Fruit fly (Drosophila melanogaster) whole organism: ENCODE measurements around the gene CG32354.

Experiments
- CG8478 ChIP-seq: fragments of >200 bp; optimal IDR thresholded peaks from 2 replicates; lab custom pipeline; 2018; ENCODE audit warnings: inconsistent platforms
- EcR ChIP-seq, 2 experiments: fragments of >200 bp; optimal IDR thresholded peaks; 2 replicates each; lab custom pipeline; 2017; ENCODE audit warnings: missing biosample characterization in 2 of 2, missing genetic modification characterization in 2 of 2, missing genetic modification reagents in 2 of 2
- pan ChIP-seq: fragments of >200 bp; optimal IDR thresholded peaks from 2 replicates; lab custom pipeline; 2017
- psq ChIP-seq: fragments of >200 bp; optimal IDR thresholded peaks from 2 replicates; lab custom pipeline; 2017
- usp ChIP-seq: fragments of >200 bp; optimal IDR thresholded peaks from 2 replicates; lab custom pipeline; 2017; ENCODE audit warnings: missing biosample characterization, missing genetic modification characterization, mixed read lengths

DNA sequence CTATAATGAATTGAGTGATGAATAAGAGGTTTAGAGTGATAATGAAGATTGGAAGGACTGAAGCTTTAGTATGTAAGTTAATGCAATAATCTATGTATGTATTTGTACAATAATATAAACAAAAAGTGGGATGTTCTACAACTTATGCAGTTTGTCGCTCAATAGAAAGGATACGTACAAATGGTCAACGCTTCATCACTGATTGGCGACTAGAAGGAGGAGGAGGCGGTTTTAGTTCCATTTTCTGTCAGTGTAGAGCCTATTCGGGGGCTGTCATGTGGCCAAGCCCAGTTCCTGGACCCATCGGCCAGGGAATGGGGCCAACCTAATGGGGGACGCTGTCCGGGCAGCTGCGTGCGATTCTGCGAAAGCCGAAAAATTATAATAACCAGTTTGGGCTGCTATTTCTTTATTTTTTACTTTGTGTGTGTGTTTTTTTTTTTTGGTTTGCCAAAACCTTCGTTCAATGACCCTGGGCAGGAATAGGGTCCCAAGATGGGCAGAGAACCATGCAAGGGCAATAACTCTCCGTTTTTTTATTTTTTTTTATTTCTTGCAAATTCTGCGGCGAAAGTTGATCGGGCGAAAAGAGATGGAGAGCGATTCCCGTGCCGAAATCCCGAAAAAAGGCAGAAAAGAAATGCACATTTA lies 53.2 kb downstream of the CG32354 start:
- TF ChIP-seq CG8478 (lab: Kevin White, UChicago) (no peak), pan (no peak), usp (GFP tag; lab: Kevin White, UChicago) (no peak), EcR (GFP tag; optimal IDR thresholded peaks at IDR 0.05; lab: Kevin White, UChicago) (peak in 1 of 2 experiments; percentile 9), psq (lab: Kevin White, UChicago) (no peak)
